Fruit fly (Drosophila melanogaster) whole organism, embryonic: ENCODE data around the gene Acp63F.

Experiments used
- Abd-B ChIP-seq: fragments of 200-800 bp; sonication (Bioruptor generic); optimal IDR thresholded peaks from 2 replicates; lab custom pipeline; 2018; ENCODE audit warnings: missing biosample characterization, mild to moderate bottlenecking, missing genetic modification characterization, moderate library complexity
- Awh ChIP-seq: fragments of 200-800 bp; sonication (Bioruptor generic); IDR thresholded peaks from 2 replicates; pipeline ENCODE4, ENCODE4 v1.3.6; 2022; ENCODE audit warnings: missing biosample characterization, missing genetic modification characterization
- CG1024 ChIP-seq: fragments of 200-800 bp; sonication (Bioruptor generic); IDR thresholded peaks from 2 replicates; pipeline ENCODE4 v1.3.6; 2022; ENCODE audit warnings: missing biosample characterization, missing genetic modification characterization
- CG10431 ChIP-seq: fragments of 200-800 bp; sonication (Bioruptor generic); optimal IDR thresholded peaks from 3 replicates; lab custom pipeline; 2018; ENCODE audit warnings: missing biosample characterization, mild to moderate bottlenecking, missing genetic modification characterization
- CG11247 ChIP-seq: fragments of 200-800 bp; sonication (Bioruptor generic); IDR thresholded peaks from 2 replicates; pipeline ENCODE4 v1.3.6; 2022; ENCODE audit warnings: missing biosample characterization, missing genetic modification characterization
- CG12155 ChIP-seq: fragments of 200-800 bp; sonication (Bioruptor generic); optimal IDR thresholded peaks from 3 replicates; lab custom pipeline; 2016; ENCODE audit warnings: missing biosample characterization, missing genetic modification characterization
- CG15073 ChIP-seq: fragments of 200-800 bp; sonication (Bioruptor generic); optimal IDR thresholded peaks from 2 replicates; lab custom pipeline; 2016; ENCODE audit warnings: missing biosample characterization, missing genetic modification characterization
- CG15601 ChIP-seq: fragments of 200-800 bp; sonication (Bioruptor generic); optimal IDR thresholded peaks from 3 replicates; lab custom pipeline; 2019; ENCODE audit warnings: missing biosample characterization, mild to moderate bottlenecking, missing genetic modification characterization, moderate library complexity
- CG2116 ChIP-seq: fragments of 200-800 bp; sonication (Bioruptor generic); optimal IDR thresholded peaks from 3 replicates; lab custom pipeline; 2018; ENCODE audit warnings: missing biosample characterization, mild to moderate bottlenecking, missing genetic modification characterization
- CG4328 ChIP-seq: fragments of 200-800 bp; sonication (Bioruptor generic); optimal IDR thresholded peaks from 3 replicates; lab custom pipeline; 2017; ENCODE audit warnings: missing biosample characterization, missing genetic modification reagents, missing genetic modification characterization
- CG6254 ChIP-seq: fragments of 200-800 bp; sonication (Bioruptor generic); optimal IDR thresholded peaks from 3 replicates; lab custom pipeline; 2017; ENCODE audit warnings: mild to moderate bottlenecking, missing biosample characterization, missing genetic modification reagents, missing genetic modification characterization
- CG7963 ChIP-seq: fragments of 200-800 bp; sonication (Bioruptor generic); IDR thresholded peaks from 3 replicates; pipeline ENCODE4 v1.3.6; 2022; ENCODE audit warnings: missing biosample characterization, missing genetic modification characterization; ENCODE audit not compliant: partially characterized antibody
- CG8281 ChIP-seq: fragments of 200-800 bp; sonication (Bioruptor generic); optimal IDR thresholded peaks from 2 replicates; lab custom pipeline; 2018; ENCODE audit warnings: missing biosample characterization, mild to moderate bottlenecking, missing genetic modification characterization, moderate library complexity
- CG8290 ChIP-seq, 3 experiments: fragments of 200-800 bp; sonication (Bioruptor generic); optimal IDR thresholded peaks; 2 replicates each; lab custom pipeline; 2016 to 2019; ENCODE audit warnings: missing biosample characterization in 3 of 3, missing genetic modification characterization in 3 of 3, mild to moderate bottlenecking in 2 of 3, moderate library complexity in 1 of 3
- CG9932 ChIP-seq: fragments of 200-800 bp; sonication (Bioruptor generic); IDR thresholded peaks from 2 replicates; pipeline ENCODE4 v1.3.6; 2022; ENCODE audit warnings: missing biosample characterization, missing genetic modification characterization
- CHES-1-like ChIP-seq: fragments of 200-800 bp; sonication (Bioruptor generic); optimal IDR thresholded peaks from 2 replicates; lab custom pipeline; 2016; ENCODE audit warnings: missing biosample characterization, missing genetic modification characterization
- CrebB ChIP-seq: fragments of 200-800 bp; sonication (Bioruptor generic); optimal IDR thresholded peaks from 3 replicates; lab custom pipeline; 2018; ENCODE audit warnings: missing biosample characterization, mild to moderate bottlenecking, missing genetic modification characterization
- D ChIP-seq, 2 experiments: fragments of 200-800 bp in 1 of 2; fragments of >200 bp in 1 of 2; sonication (Bioruptor generic) in 1 of 2; optimal IDR thresholded peaks; 2 replicates in 1 of 2; 3 replicates in 1 of 2; lab custom pipeline; 2017; ENCODE audit warnings: mild to moderate bottlenecking in 1 of 2, missing biosample characterization in 1 of 2, missing genetic modification characterization in 1 of 2, missing genetic modification reagents in 1 of 2
- Elba2 ChIP-seq: fragments of 200-800 bp; sonication (Bioruptor generic); optimal IDR thresholded peaks from 3 replicates; lab custom pipeline; 2016; ENCODE audit warnings: missing biosample characterization, missing genetic modification characterization
- Fer1 ChIP-seq: fragments of 200-800 bp; sonication (Bioruptor generic); optimal IDR thresholded peaks from 2 replicates; lab custom pipeline; 2017; ENCODE audit warnings: missing biosample characterization, mild to moderate bottlenecking, missing genetic modification characterization
- Gsc ChIP-seq: fragments of 200-800 bp; sonication (Bioruptor generic); IDR thresholded peaks from 2 replicates; pipeline ENCODE4 v1.3.6; 2022; ENCODE audit warnings: missing biosample characterization, missing genetic modification characterization
- H2.0 ChIP-seq: fragments of 200-800 bp; sonication (Bioruptor generic); IDR thresholded peaks from 2 replicates; pipeline ENCODE4 v1.3.6; 2022; ENCODE audit warnings: missing biosample characterization, missing genetic modification characterization
- Lhr ChIP-seq: fragments of 200-800 bp; sonication (Bioruptor generic); optimal IDR thresholded peaks from 3 replicates; lab custom pipeline; 2017; ENCODE audit warnings: mild to moderate bottlenecking, missing biosample characterization, missing genetic modification reagents, missing genetic modification characterization
- Med ChIP-seq: fragments of 200-800 bp; sonication (Bioruptor generic); peaks from one replicate; lab custom pipeline; 2016; ENCODE audit warnings: missing biosample characterization, missing genetic modification characterization, mild to moderate bottlenecking, inconsistent platforms, moderate library complexity
- Oaz ChIP-seq: fragments of 200-800 bp; sonication (Bioruptor generic); IDR thresholded peaks from 2 replicates; pipeline ENCODE4 v1.3.6; 2022; ENCODE audit warnings: missing biosample characterization, missing genetic modification characterization
- Rfx ChIP-seq: fragments of 200-800 bp; sonication (Bioruptor generic); IDR thresholded peaks from 2 replicates; pipeline ENCODE4 v1.3.6; 2022; ENCODE audit warnings: missing biosample characterization, missing genetic modification characterization
- Sox102F ChIP-seq: fragments of 200-800 bp; sonication (Bioruptor generic); optimal IDR thresholded peaks from 2 replicates; lab custom pipeline; 2018; ENCODE audit warnings: missing biosample characterization, mild to moderate bottlenecking, missing genetic modification characterization, moderate library complexity
- Sry-δ ChIP-seq: fragments of 200-800 bp; sonication (Bioruptor generic); optimal IDR thresholded peaks from 2 replicates; lab custom pipeline; 2016; ENCODE audit warnings: missing biosample characterization, missing genetic modification characterization
- ara ChIP-seq: fragments of 200-800 bp; sonication (Bioruptor generic); IDR thresholded peaks from 2 replicates; pipeline ENCODE4 v1.3.6; 2022; ENCODE audit warnings: missing biosample characterization, missing genetic modification characterization
- ato ChIP-seq: fragments of 200-800 bp; sonication (Bioruptor generic); IDR thresholded peaks from 2 replicates; pipeline ENCODE4 v1.3.6; 2022; ENCODE audit warnings: missing biosample characterization, missing genetic modification characterization; ENCODE audit not compliant: partially characterized antibody
- chinmo ChIP-seq: fragments of 200-800 bp; sonication (Bioruptor generic); IDR thresholded peaks from 4 replicates; pipeline ENCODE4 v1.3.6; 2022; ENCODE audit warnings: missing biosample characterization, missing genetic modification characterization; ENCODE audit not compliant: partially characterized antibody
- danr ChIP-seq: fragments of 200-800 bp; sonication (Bioruptor generic); IDR thresholded peaks from 2 replicates; pipeline ENCODE4 v1.3.6; 2022; ENCODE audit warnings: missing biosample characterization, missing genetic modification characterization
- dm ChIP-seq: fragments of 200-800 bp; sonication (Bioruptor generic); optimal IDR thresholded peaks from 3 replicates; lab custom pipeline; 2016; ENCODE audit warnings: missing biosample characterization, missing genetic modification characterization
- dysf ChIP-seq: fragments of 200-800 bp; sonication (Bioruptor generic); IDR thresholded peaks from 3 replicates; pipeline ENCODE4 v1.3.6; 2022; ENCODE audit warnings: missing biosample characterization, missing genetic modification characterization
- emc ChIP-seq: fragments of 200-800 bp; sonication (Bioruptor generic); optimal IDR thresholded peaks from 2 replicates; lab custom pipeline; 2016; ENCODE audit warnings: missing biosample characterization, missing genetic modification characterization
- gsb-n ChIP-seq: fragments of 200-800 bp; sonication (Bioruptor generic); optimal IDR thresholded peaks from 3 replicates; lab custom pipeline; 2018; ENCODE audit warnings: missing biosample characterization, mild to moderate bottlenecking, missing genetic modification characterization
- h ChIP-seq: fragments of >200 bp; optimal IDR thresholded peaks from 2 replicates; lab custom pipeline; 2017
- hb ChIP-seq: fragments of 200-800 bp; sonication (Bioruptor generic); IDR thresholded peaks from 3 replicates; pipeline ENCODE4 v1.3.6; 2022; ENCODE audit warnings: missing biosample characterization, missing genetic modification characterization; ENCODE audit not compliant: partially characterized antibody
- klu ChIP-seq: fragments of 200-800 bp; sonication (Bioruptor generic); IDR thresholded peaks from 2 replicates; pipeline ENCODE4 v1.3.6; 2022; ENCODE audit warnings: missing biosample characterization, missing genetic modification characterization
- lov ChIP-seq, 2 experiments: fragments of 200-800 bp in 1 of 2; fragments of >200 bp in 1 of 2; sonication (Bioruptor generic) in 1 of 2; IDR thresholded peaks in 1 of 2; optimal IDR thresholded peaks in 1 of 2; 2 replicates in 1 of 2; 3 replicates in 1 of 2; pipeline versions ENCODE4 v1.3.6 to Lab custom; 2017 to 2022; ENCODE audit warnings: missing biosample characterization in 1 of 2, missing genetic modification characterization in 1 of 2
- mld ChIP-seq: fragments of 200-800 bp; sonication (Bioruptor generic); IDR thresholded peaks from 3 replicates; pipeline ENCODE4 v1.3.6; 2022; ENCODE audit warnings: missing biosample characterization, missing genetic modification characterization; ENCODE audit not compliant: partially characterized antibody
- nau ChIP-seq: fragments of 200-800 bp; sonication (Bioruptor generic); optimal IDR thresholded peaks from 3 replicates; lab custom pipeline; 2017; ENCODE audit warnings: missing biosample characterization, mild to moderate bottlenecking, missing genetic modification characterization, missing genetic modification reagents
- pfk ChIP-seq: fragments of 200-800 bp; sonication (Bioruptor generic); optimal IDR thresholded peaks from 2 replicates; lab custom pipeline; 2018; ENCODE audit warnings: missing biosample characterization, mild to moderate bottlenecking, missing genetic modification characterization, moderate library complexity
- rib ChIP-seq: fragments of 200-800 bp; sonication (Bioruptor generic); IDR thresholded peaks from 2 replicates; pipeline ENCODE4 v1.3.6; 2022; ENCODE audit warnings: missing biosample characterization, missing genetic modification characterization
- slbo ChIP-seq: fragments of 200-800 bp; sonication (Bioruptor generic); IDR thresholded peaks from 2 replicates; pipeline ENCODE4 v1.3.6; 2022; ENCODE audit warnings: missing biosample characterization, missing genetic modification characterization
- tna ChIP-seq: fragments of 200-800 bp; sonication (Bioruptor generic); IDR thresholded peaks from 2 replicates; pipeline ENCODE4 v1.3.6; 2022; ENCODE audit warnings: missing biosample characterization, missing genetic modification characterization; ENCODE audit not compliant: partially characterized antibody
- tup ChIP-seq: fragments of 200-800 bp; sonication (Bioruptor generic); optimal IDR thresholded peaks from 2 replicates; lab custom pipeline; 2016; ENCODE audit warnings: missing biosample characterization, mild to moderate bottlenecking, missing genetic modification characterization, moderate library complexity
- zen ChIP-seq: fragments of 200-800 bp; sonication (Bioruptor generic); optimal IDR thresholded peaks from 3 replicates; lab custom pipeline; 2018; ENCODE audit warnings: missing biosample characterization, mild to moderate bottlenecking, missing genetic modification characterization, moderate library complexity

The Acp63F gene

dm6 chr3L:3855194-3855980, 39.2 kb upstream of the Acp63F start (continued):
- peak; percentile 13 for TF ChIP-seq CG12155 (GFP tag; lab: Kevin White, UChicago)
- TF ChIP-seq CG8281 = no peak
- TF ChIP-seq Elba2 (GFP tag; lab: Kevin White, UChicago) = peak; percentile 21
- no peak for TF ChIP-seq hb (GFP tag; lab: Robert Waterston, UW)
- TF ChIP-seq CG1024 = peak; percentile 51
- peak; percentile 39 for TF ChIP-seq Med
- TF ChIP-seq D (optimal IDR thresholded peaks at IDR 0.05; lab: Kevin White, UChicago) = no peak
- TF ChIP-seq D (GFP tag; optimal IDR thresholded peaks at IDR 0.05; lab: Kevin White, UChicago) = peak; percentile 75
- no peak for TF ChIP-seq CG7963 (GFP tag; lab: Robert Waterston, UW)
- TF ChIP-seq CG15601 = peak; percentile 59
- TF ChIP-seq tup (GFP tag; lab: Kevin White, UChicago) = no peak
- TF ChIP-seq Rfx (GFP tag; lab: Robert Waterston, UW) = no peak
- TF ChIP-seq ato (GFP tag; lab: Robert Waterston, UW) = no peak
- TF ChIP-seq CG6254 (GFP tag; lab: Kevin White, UChicago) = peak; percentile 64
- no peak for TF ChIP-seq mld (GFP tag; lab: Robert Waterston, UW)
- TF ChIP-seq Oaz = no peak
- no peak for TF ChIP-seq CHES-1-like (GFP tag; lab: Kevin White, UChicago)
- no peak for TF ChIP-seq CG11247 (GFP tag; lab: Robert Waterston, UW)
- TF ChIP-seq klu (GFP tag; lab: Robert Waterston, UW) = no peak
- no peak for TF ChIP-seq Sry-δ
- TF ChIP-seq Abd-B (GFP tag; lab: Kevin White, UChicago) = peak; percentile 42
- TF ChIP-seq gsb-n (tag; lab: Kevin White, UChicago) = peak; percentile 64
- peak; percentile 81 for TF ChIP-seq Awh (GFP tag; lab: Robert Waterston, UW)
- no peak for TF ChIP-seq dm
- TF ChIP-seq Lhr (GFP tag; lab: Kevin White, UChicago) = peak; percentile 32
- TF ChIP-seq ara (GFP tag; lab: Robert Waterston, UW) = peak; percentile 77; the same call in 1 of the 2 replicates
- no peak for TF ChIP-seq h (lab: Kevin White, UChicago)
- no peak for TF ChIP-seq danr (GFP tag; lab: Robert Waterston, UW)
- no peak for TF ChIP-seq CrebB (tag; lab: Kevin White, UChicago)
- TF ChIP-seq CG10431 (GFP tag; lab: Kevin White, UChicago) = peak; percentile 13
- no peak for TF ChIP-seq emc (GFP tag; lab: Kevin White, UChicago)
- no peak for TF ChIP-seq rib (GFP tag; lab: Robert Waterston, UW)
- no peak for TF ChIP-seq tna
- no peak for TF ChIP-seq CG9932
- TF ChIP-seq pfk (GFP tag; lab: Kevin White, UChicago) = no peak
- peak; percentile 12 for TF ChIP-seq CG2116 (GFP tag; lab: Kevin White, UChicago)
- TF ChIP-seq CG4328 (GFP tag; lab: Kevin White, UChicago) = no peak
- no peak for TF ChIP-seq Gsc (GFP tag; lab: Robert Waterston, UW)
- TF ChIP-seq lov (optimal IDR thresholded peaks at IDR 0.05; lab: Kevin White, UChicago) = no peak
- TF ChIP-seq lov (GFP tag; IDR thresholded peaks at IDR 0.05; lab: Robert Waterston, UW) = no peak
- peak; percentile 9 for TF ChIP-seq CG8290 (GFP tag; optimal IDR thresholded peaks at IDR 0.05; lab: Kevin White, UChicago)
- no peak for TF ChIP-seq CG8290 (tag; optimal IDR thresholded peaks at IDR 0.05; lab: Kevin White, UChicago)
- no peak for TF ChIP-seq CG15073 (GFP tag; lab: Kevin White, UChicago)
- TF ChIP-seq nau (GFP tag; lab: Kevin White, UChicago) = no peak
- TF ChIP-seq dysf (GFP tag; lab: Robert Waterston, UW) = peak; percentile 39; the same call in 1 of the 3 replicates
- TF ChIP-seq Sox102F (GFP tag; lab: Kevin White, UChicago) = peak; percentile 60
- peak; percentile 38 for TF ChIP-seq Fer1 (GFP tag; lab: Kevin White, UChicago)
- TF ChIP-seq slbo (GFP tag; lab: Robert Waterston, UW) = no peak
- peak; percentile 56 for TF ChIP-seq zen (tag; lab: Kevin White, UChicago)
- no peak for TF ChIP-seq chinmo (GFP tag; lab: Robert Waterston, UW)
- no peak for TF ChIP-seq H2.0 (GFP tag; lab: Robert Waterston, UW)
